Fruit fly (Drosophila melanogaster): ENCODE results near the gene Ca-Ma2d.

Ca-Ma2d gene

dm6 chr2L:16269232-16270134, 38.2 kb downstream of the Ca-Ma2d start (continued):
- TF ChIP-seq Eip75B (GFP tag; optimal IDR thresholded peaks at IDR 0.05) (peak; percentile 70), Blimp-1 (GFP tag; optimal IDR thresholded peaks at IDR 0.05) (peak; percentile 67), CG6163 (GFP tag; IDR thresholded peaks at IDR 0.05) (no peak), dac (GFP tag; optimal IDR thresholded peaks at IDR 0.05) (no peak), spab (GFP tag; optimal IDR thresholded peaks at IDR 0.05) (peak; percentile 61), CG6854 (GFP tag; optimal IDR thresholded peaks at IDR 0.05) (peak; percentile 96), CG16779 (tag; optimal IDR thresholded peaks at IDR 0.05) (peak; percentile 79), eg (GFP tag; IDR thresholded peaks at IDR 0.05) (no peak), CG6792 (GFP tag; optimal IDR thresholded peaks at IDR 0.05) (peak; percentile 74), CG32006 (GFP tag; optimal IDR thresholded peaks at IDR 0.05) (peak; percentile 2), dsx (GFP tag; optimal IDR thresholded peaks at IDR 0.05; ENCODE audit: poor library complexity, severe bottlenecking) (peak; percentile 61), cyc (GFP tag; optimal IDR thresholded peaks at IDR 0.05) (peak; percentile 21), Smox (GFP tag; optimal IDR thresholded peaks at IDR 0.05) (peak; percentile 57), CG3919 (GFP tag; optimal IDR thresholded peaks at IDR 0.05) (peak; percentile 82), Sox102F (GFP tag; optimal IDR thresholded peaks at IDR 0.05) (peak; percentile 78), ss (GFP tag; optimal IDR thresholded peaks at IDR 0.05) (peak; percentile 78 to 83), Hr39 (GFP tag; optimal IDR thresholded peaks at IDR 0.05) (no peak), CG11294 (GFP tag; IDR thresholded peaks at IDR 0.05) (no peak), acj6 (GFP tag; optimal IDR thresholded peaks at IDR 0.05) (peak; percentile 34), achi (GFP tag; optimal IDR thresholded peaks at IDR 0.05) (peak; percentile 65), Hr38 (GFP tag; optimal IDR thresholded peaks at IDR 0.05) (no peak), Sox14 (GFP tag; optimal IDR thresholded peaks at IDR 0.05) (no peak), fd85E (GFP tag; optimal IDR thresholded peaks at IDR 0.05) (peak; percentile 60)

dm6 chr2L:16270667-16271485, 39.6 kb downstream of the Ca-Ma2d start:
- no peak for TF ChIP-seq CG6854 (GFP tag; optimal IDR thresholded peaks at IDR 0.05)
- TF ChIP-seq Sox15 (GFP tag; optimal IDR thresholded peaks at IDR 0.05) = no peak
- TF ChIP-seq CG32006 (GFP tag; optimal IDR thresholded peaks at IDR 0.05) = peak; percentile 69
- TF ChIP-seq CG9139 (GFP tag; optimal IDR thresholded peaks at IDR 0.05) = no peak
- no peak for TF ChIP-seq CG3032 (tag; optimal IDR thresholded peaks at IDR 0.05)
- TF ChIP-seq Eip78C (GFP tag) = peak; percentile 53
- no peak for TF ChIP-seq CG6163 (GFP tag; IDR thresholded peaks at IDR 0.05)
- TF ChIP-seq Lpt (GFP tag; optimal IDR thresholded peaks at IDR 0.05) = no peak
- no peak for TF ChIP-seq CG34406 (GFP tag; optimal IDR thresholded peaks at IDR 0.05)
- no peak for TF ChIP-seq CG8319 (GFP tag; optimal IDR thresholded peaks at IDR 0.05)
- TF ChIP-seq esn (GFP tag; optimal IDR thresholded peaks at IDR 0.05) = peak; percentile 50
- no peak for TF ChIP-seq Hr38 (GFP tag; optimal IDR thresholded peaks at IDR 0.05)
- TF ChIP-seq Eip75B (GFP tag; optimal IDR thresholded peaks at IDR 0.05) = no peak
- TF ChIP-seq net (GFP tag; optimal IDR thresholded peaks at IDR 0.05) = no peak
- peak; percentile 34 for TF ChIP-seq achi (GFP tag; optimal IDR thresholded peaks at IDR 0.05)
- TF ChIP-seq dsx (GFP tag; optimal IDR thresholded peaks at IDR 0.05; ENCODE audit: poor library complexity, severe bottlenecking) = no peak
- TF ChIP-seq Sox14 (GFP tag; optimal IDR thresholded peaks at IDR 0.05) = no peak
- TF ChIP-seq Gug (GFP tag; IDR thresholded peaks at IDR 0.05) = no peak
- TF ChIP-seq vri (GFP tag; optimal IDR thresholded peaks at IDR 0.05) = no peak
- TF ChIP-seq CG16779 (tag; optimal IDR thresholded peaks at IDR 0.05) = no peak
- no peak for TF ChIP-seq CG6808 (GFP tag; optimal IDR thresholded peaks at IDR 0.05)
- peak; percentile 15 for TF ChIP-seq Met (GFP tag; optimal IDR thresholded peaks at IDR 0.05)
- TF ChIP-seq lz (GFP tag; optimal IDR thresholded peaks at IDR 0.05) = peak; percentile 8
- TF ChIP-seq OdsH (GFP tag; optimal IDR thresholded peaks at IDR 0.05) = peak; percentile 30
- no peak for TF ChIP-seq Blimp-1 (GFP tag; optimal IDR thresholded peaks at IDR 0.05)
- no peak for TF ChIP-seq dac (GFP tag; optimal IDR thresholded peaks at IDR 0.05)
- TF ChIP-seq eg (GFP tag; IDR thresholded peaks at IDR 0.05) = no peak
- TF ChIP-seq Hr39 (GFP tag; optimal IDR thresholded peaks at IDR 0.05) = no peak
- no peak for TF ChIP-seq CG4318 (GFP tag; optimal IDR thresholded peaks at IDR 0.05)
- no peak for TF ChIP-seq CG11762 (GFP tag; optimal IDR thresholded peaks at IDR 0.05; ENCODE audit: insufficient read depth)
- no peak for TF ChIP-seq CG7368 (GFP tag; optimal IDR thresholded peaks at IDR 0.05)
- TF ChIP-seq CG6792 (GFP tag; optimal IDR thresholded peaks at IDR 0.05) = no peak
- no peak for TF ChIP-seq svp (GFP tag)
- peak; percentile 50 for TF ChIP-seq fkh (GFP tag; optimal IDR thresholded peaks at IDR 0.05)
- TF ChIP-seq Eip93F (GFP tag; optimal IDR thresholded peaks at IDR 0.05) = peak; percentile 20
- peak; percentile 44 for TF ChIP-seq Hr4 (GFP tag; optimal IDR thresholded peaks at IDR 0.05)
